Worm (Caenorhabditis elegans) whole organism, midembryonic: ENCODE data around the gene B0244.17.

Source experiments
- T22C8.4 ChIP-seq: fragments of 200-800 bp; sonication (Bioruptor generic); IDR thresholded peaks from 2 replicates; pipeline ENCODE4 v1.3.6; 2022; ENCODE audit warnings: missing genetic modification characterization, missing compliant biosample characterization
- cog-1 ChIP-seq: sonication (generic microtip); optimal IDR thresholded peaks from 2 replicates; lab custom pipeline; 2016; ENCODE audit warnings: missing genetic modification characterization, missing compliant biosample characterization
- flt-1 ChIP-seq: fragments of 200-800 bp; sonication (Bioruptor generic); IDR thresholded peaks from 2 replicates; pipeline ENCODE4 v1.3.6; 2022; ENCODE audit warnings: missing genetic modification characterization, missing compliant biosample characterization
- klf-2 ChIP-seq: fragments of 200-800 bp; sonication (Bioruptor generic); conservative IDR thresholded peaks from 2 replicates; pipeline ENCODE4 v1.3.6; 2022; ENCODE audit warnings: missing genetic modification reagents, missing genetic modification characterization, missing compliant biosample characterization
- med-1 ChIP-seq: sonication (generic microtip); optimal IDR thresholded peaks from 2 replicates; lab custom pipeline; 2017; ENCODE audit warnings: missing genetic modification characterization, mild to moderate bottlenecking, missing compliant biosample characterization, antibody characterized with exemption, missing genetic modification reagents; ENCODE audit not compliant: insufficient read depth
- ref-1 ChIP-seq: fragments of 200-800 bp; sonication (Bioruptor generic); conservative IDR thresholded peaks from 2 replicates; pipeline ENCODE4 v1.3.6; 2022; ENCODE audit warnings: missing genetic modification reagents, missing genetic modification characterization, missing compliant biosample characterization
- tab-1 ChIP-seq: fragments of 200-800 bp; sonication (Bioruptor generic); IDR thresholded peaks from 2 replicates; pipeline ENCODE4 v1.3.6; 2022; ENCODE audit warnings: missing genetic modification characterization, missing compliant biosample characterization
- ztf-23 ChIP-seq: fragments of 200-800 bp; sonication (Bioruptor generic); IDR thresholded peaks from 2 replicates; pipeline ENCODE4 v1.3.6; 2022; ENCODE audit warnings: missing genetic modification reagents, missing genetic modification characterization, missing compliant biosample characterization
- ztf-29 ChIP-seq: fragments of 200-800 bp; sonication (Bioruptor generic); IDR thresholded peaks from 2 replicates; pipeline ENCODE4 v1.3.6; 2022; ENCODE audit warnings: missing genetic modification reagents, missing genetic modification characterization, missing compliant biosample characterization

B0244.17 gene

DNA sequence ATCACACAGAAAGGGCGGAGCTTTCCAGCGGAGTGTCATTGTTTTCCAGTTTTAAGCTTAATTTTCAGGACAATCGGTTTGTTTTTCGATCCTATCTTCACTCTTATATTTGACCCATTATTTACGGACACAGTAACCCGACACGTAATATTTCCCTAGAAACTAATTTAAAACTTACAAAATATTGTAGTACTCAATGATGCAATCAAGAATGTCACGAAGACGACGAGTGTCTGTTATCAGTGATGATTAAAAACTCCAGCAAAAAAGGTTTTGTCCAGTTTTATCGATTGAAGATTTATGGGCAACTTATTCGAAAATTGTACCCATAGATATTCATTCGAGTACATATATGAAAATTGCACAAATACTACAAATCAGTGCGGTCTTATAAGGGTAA lies at the start of gene B0244.17:
TSS of gene B0244.17 (plus strand) at position 301 of the 400 bp plus-strand sequence.
- TF ChIP-seq flt-1, result no peak
- no peak for TF ChIP-seq med-1
- TF ChIP-seq ztf-23 (GFP tag; lab: Robert Waterston, UW), result no peak
- no peak for TF ChIP-seq ztf-29 (GFP tag; lab: Robert Waterston, UW)

DNA sequence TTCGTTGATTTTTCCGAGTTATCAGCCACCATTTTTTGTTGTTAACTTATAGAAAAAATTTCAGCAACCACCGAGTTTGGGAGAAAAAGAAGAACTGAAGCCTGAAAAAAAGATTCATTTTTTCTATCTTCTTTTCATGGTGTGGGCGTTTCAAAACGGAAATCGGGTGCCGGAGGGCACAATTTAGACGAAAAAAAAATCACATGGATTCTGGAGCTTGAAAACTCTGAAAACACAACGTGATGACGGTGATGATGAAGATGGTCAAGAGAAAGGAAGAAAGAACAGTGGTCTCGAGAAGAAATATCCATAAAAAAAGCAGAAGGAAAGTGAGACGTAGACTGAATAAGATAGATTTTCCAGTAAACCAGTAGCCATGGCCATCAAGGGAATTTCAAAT lies 49.0 kb upstream of the B0244.17 start, which contains the start of gene rcan-1:
TSS of gene rcan-1 (minus strand) at position 101 of the 400 bp plus-strand sequence.
- TF ChIP-seq ztf-29 (GFP tag; lab: Robert Waterston, UW), result no peak
- TF ChIP-seq T22C8.4 (GFP tag; lab: Robert Waterston, UW), result no peak
- no peak for TF ChIP-seq med-1
- TF ChIP-seq ref-1 (GFP tag; lab: Robert Waterston, UW), result no peak
- TF ChIP-seq tab-1 (GFP tag; lab: Robert Waterston, UW), result no peak
- no peak for TF ChIP-seq klf-2
- no peak for TF ChIP-seq flt-1
- TF ChIP-seq ztf-23 (GFP tag; lab: Robert Waterston, UW), result no peak
- no peak for TF ChIP-seq cog-1 (tag; lab: Kevin White, UChicago)

DNA sequence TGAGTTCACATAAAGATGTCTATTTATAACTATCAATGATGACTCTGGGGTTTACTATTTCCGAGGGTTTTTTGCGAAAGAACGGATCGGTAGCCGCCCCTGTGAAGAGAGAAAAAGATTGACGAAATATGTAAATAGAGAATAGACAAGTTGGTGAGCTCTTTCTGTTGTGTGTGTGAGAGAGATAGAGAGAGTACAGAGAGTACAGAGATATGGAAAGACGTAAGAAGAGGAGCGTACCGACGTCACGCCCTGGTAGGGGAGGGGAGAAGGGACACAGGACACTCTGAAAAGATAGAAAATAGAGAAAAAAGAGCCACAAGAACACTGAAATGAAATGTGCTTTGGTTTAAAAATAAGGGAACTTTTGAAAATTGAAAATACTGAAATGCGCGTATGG lies 44.8 kb upstream of the B0244.17 start:
- TF ChIP-seq tab-1 (GFP tag; lab: Robert Waterston, UW) (no peak), med-1 (no peak), ztf-23 (GFP tag; lab: Robert Waterston, UW) (no peak), ref-1 (GFP tag; lab: Robert Waterston, UW) (no peak)

DNA sequence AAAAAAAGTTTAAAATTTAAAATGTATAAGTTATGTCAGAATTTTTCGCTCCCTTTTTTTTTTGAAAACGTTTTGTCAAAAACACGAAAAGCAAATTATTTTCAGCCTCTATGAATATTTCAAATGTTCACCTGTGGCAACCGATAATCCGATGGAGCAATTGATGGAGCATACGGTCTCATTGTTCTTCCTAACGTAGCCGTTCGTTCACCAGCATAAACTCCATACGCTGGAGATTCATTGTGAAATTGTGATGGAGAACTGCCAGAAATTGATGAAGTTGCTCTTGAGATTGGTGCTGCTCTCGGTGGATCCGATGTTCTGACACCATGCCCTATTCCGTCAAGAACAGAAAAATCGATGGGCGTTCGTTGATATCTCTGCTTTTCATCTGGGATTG lies 41.2 kb upstream of the B0244.17 start:
- TF ChIP-seq tab-1 (GFP tag; lab: Robert Waterston, UW), result no peak
- no peak for TF ChIP-seq klf-2

DNA sequence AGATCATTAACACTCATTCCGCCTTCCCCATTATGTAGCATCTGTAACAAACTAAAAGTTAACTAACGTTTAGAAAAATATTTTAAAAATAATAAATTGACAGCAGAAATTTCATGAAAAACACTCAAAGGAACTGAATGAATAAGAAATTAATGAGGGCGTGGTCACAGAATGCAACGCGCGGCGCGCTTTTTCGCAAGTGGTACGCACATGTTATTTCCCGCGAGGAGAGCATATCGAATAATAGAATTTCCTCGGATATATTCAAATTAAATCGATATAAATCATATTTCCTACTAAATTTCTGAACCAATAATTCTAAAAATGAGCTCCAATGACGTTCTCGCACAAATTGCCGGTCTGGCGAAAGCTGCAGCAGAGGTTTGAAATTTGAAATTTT lies 40.3 kb upstream of the B0244.17 start, which contains the start of the genes abi-1 and arle-14:
TSS of gene abi-1 (minus strand) at position 51 of the 400 bp plus-strand sequence.
TSS of gene arle-14 (plus strand) at position 217 of the 400 bp plus-strand sequence.
- TF ChIP-seq ref-1 (GFP tag; lab: Robert Waterston, UW) (no peak), cog-1 (tag; lab: Kevin White, UChicago) (no peak), klf-2 (no peak), tab-1 (GFP tag; lab: Robert Waterston, UW) (no peak)

- TF ChIP-seq tab-1 (GFP tag; lab: Robert Waterston, UW) (no peak), flt-1 (no peak), cog-1 (tag; lab: Kevin White, UChicago) (no peak), med-1 (no peak), ztf-23 (GFP tag; lab: Robert Waterston, UW) (no peak), ref-1 (GFP tag; lab: Robert Waterston, UW) (no peak), T22C8.4 (GFP tag; lab: Robert Waterston, UW) (no peak), klf-2 (no peak), ztf-29 (GFP tag; lab: Robert Waterston, UW) (no peak)
Observed at ce11 chrIII:5693736-5694135, 39.3 kb upstream of the B0244.17 start, which contains the start of gene B0336.13. Gene B0336.13 (plus strand): TSS chrIII:5694036.

DNA sequence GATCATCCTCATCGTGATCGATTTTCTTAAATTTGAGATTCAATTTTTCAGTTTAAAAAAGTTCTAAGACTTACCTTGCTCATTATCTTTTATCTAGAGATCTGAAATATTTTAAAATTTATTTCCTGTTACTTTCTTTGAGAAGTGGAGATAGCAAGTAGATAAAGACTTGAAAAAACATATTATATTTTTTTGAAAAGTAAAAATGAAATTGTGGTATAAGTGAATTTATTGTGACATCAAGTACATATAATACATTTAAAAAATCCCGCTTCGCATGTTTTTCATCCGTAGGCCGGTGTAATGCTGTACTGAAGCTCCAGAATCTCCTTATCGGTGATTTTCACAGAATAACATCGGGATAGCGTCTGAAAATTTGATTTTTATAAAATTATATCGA lies 35.8 kb upstream of the B0244.17 start, which contains the start of gene B0336.7:
TSS of gene B0336.7 (minus strand) at position 101 of the 400 bp plus-strand sequence.
- TF ChIP-seq T22C8.4 (GFP tag; lab: Robert Waterston, UW) (no peak), cog-1 (tag; lab: Kevin White, UChicago) (no peak), ztf-29 (GFP tag; lab: Robert Waterston, UW) (no peak), ref-1 (GFP tag; lab: Robert Waterston, UW) (no peak), ztf-23 (GFP tag; lab: Robert Waterston, UW) (no peak), flt-1 (no peak), klf-2 (no peak), tab-1 (GFP tag; lab: Robert Waterston, UW) (no peak), med-1 (no peak)

ce11 chrIII:5697963-5698730 lies 34.9 kb upstream of the B0244.17 start, which contains the start of the genes lgg-3 and rgs-5:
Gene lgg-3 (minus strand): TSS chrIII:5698013.
Gene rgs-5 (plus strand): TSS chrIII:5698555.
- no peak for TF ChIP-seq ztf-29 (GFP tag; lab: Robert Waterston, UW)
- no peak for TF ChIP-seq T22C8.4 (GFP tag; lab: Robert Waterston, UW)
- TF ChIP-seq klf-2, result no peak
- no peak for TF ChIP-seq cog-1 (tag; lab: Kevin White, UChicago)
- no peak for TF ChIP-seq tab-1 (GFP tag; lab: Robert Waterston, UW)
- no peak for TF ChIP-seq ztf-23 (GFP tag; lab: Robert Waterston, UW)
- no peak for TF ChIP-seq ref-1 (GFP tag; lab: Robert Waterston, UW)
- TF ChIP-seq med-1, result no peak
- TF ChIP-seq flt-1, result no peak

- TF ChIP-seq cog-1 (tag; lab: Kevin White, UChicago) (no peak), T22C8.4 (GFP tag; lab: Robert Waterston, UW) (no peak), flt-1 (no peak), tab-1 (GFP tag; lab: Robert Waterston, UW) (no peak)
Observed at ce11 chrIII:5701491-5701890, 31.5 kb upstream of the B0244.17 start.

DNA sequence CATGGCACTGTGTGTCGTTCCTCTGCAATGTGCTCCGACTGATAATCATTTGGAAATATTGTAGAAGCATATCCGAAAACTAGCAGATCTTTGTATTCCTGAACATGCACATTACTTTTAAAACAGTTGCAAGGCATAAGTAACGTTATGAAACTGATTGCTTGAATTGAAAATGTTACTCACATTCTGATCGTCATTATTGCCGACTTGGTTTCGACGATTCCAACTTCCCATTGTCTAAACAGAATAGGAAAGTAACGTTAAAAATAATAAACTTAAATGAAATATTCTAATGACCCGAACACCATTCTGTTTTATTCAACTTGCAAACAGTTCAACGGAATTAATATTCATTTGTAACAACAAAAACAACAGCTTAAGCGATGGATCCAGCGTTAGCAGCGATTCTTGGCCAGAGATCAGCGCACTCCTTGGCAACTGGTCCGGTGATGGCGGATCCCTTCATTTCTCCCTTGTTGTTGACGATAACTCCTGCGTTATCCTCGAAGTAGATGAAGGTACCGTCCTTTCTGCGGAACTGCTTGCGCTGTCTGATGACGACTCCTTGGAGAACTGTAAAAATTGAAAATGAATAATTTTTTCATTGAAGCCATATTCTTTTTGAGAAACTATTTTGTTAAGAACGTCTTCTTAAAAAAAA lies 27.7 kb upstream of the B0244.17 start, which contains the start of gene swp-1:
TSS of gene swp-1 (minus strand) at position 298 of the 661 bp plus-strand sequence.
- TF ChIP-seq T22C8.4 (GFP tag; lab: Robert Waterston, UW) (no peak), cog-1 (tag; lab: Kevin White, UChicago) (no peak), klf-2 (no peak), med-1 (no peak), tab-1 (GFP tag; lab: Robert Waterston, UW) (no peak), ztf-23 (GFP tag; lab: Robert Waterston, UW) (no peak), ztf-29 (GFP tag; lab: Robert Waterston, UW) (no peak), ref-1 (GFP tag; lab: Robert Waterston, UW) (no peak), flt-1 (no peak)
